Fruit fly (Drosophila melanogaster) whole organism, pupa: ENCODE results near the gene CG2267.

Experiments
- CG10348 ChIP-seq: fragments of 200-800 bp; sonication (Bioruptor generic); IDR thresholded peaks from 2 replicates; pipeline ENCODE4 v1.3.6; 2022; ENCODE audit warnings: missing biosample characterization, missing genetic modification characterization
- CG12605 ChIP-seq: fragments of 200-800 bp; sonication (Bioruptor generic); IDR thresholded peaks from 2 replicates; pipeline ENCODE4 v1.3.6; 2022; ENCODE audit warnings: missing biosample characterization, missing genetic modification characterization
- CG13204 ChIP-seq: fragments of 200-800 bp; sonication (Bioruptor generic); optimal IDR thresholded peaks from 2 replicates; lab custom pipeline; 2018; ENCODE audit warnings: missing biosample characterization, mild to moderate bottlenecking, missing genetic modification characterization, moderate library complexity
- CG14655 ChIP-seq: fragments of 200-800 bp; sonication (Bioruptor generic); optimal IDR thresholded peaks from 3 replicates; lab custom pipeline; 2017; ENCODE audit warnings: mild to moderate bottlenecking, missing biosample characterization, missing genetic modification reagents, missing genetic modification characterization
- CG15710 ChIP-seq: fragments of 200-800 bp; sonication (Bioruptor generic); optimal IDR thresholded peaks from 2 replicates; lab custom pipeline; 2018; ENCODE audit warnings: missing biosample characterization, mild to moderate bottlenecking, missing genetic modification characterization, moderate library complexity
- CG17806 ChIP-seq: fragments of 200-800 bp; sonication (Bioruptor generic); optimal IDR thresholded peaks from 2 replicates; lab custom pipeline; 2018; ENCODE audit warnings: missing biosample characterization, mild to moderate bottlenecking, missing genetic modification characterization, moderate library complexity
- CG32121 ChIP-seq: fragments of 200-800 bp; sonication (Bioruptor generic); IDR thresholded peaks from 2 replicates; pipeline ENCODE4 v1.3.6; 2022; ENCODE audit warnings: missing biosample characterization, missing genetic modification characterization
- CG34367 ChIP-seq: fragments of 200-800 bp; sonication (Bioruptor generic); optimal IDR thresholded peaks from 2 replicates; lab custom pipeline; 2018; ENCODE audit warnings: missing biosample characterization, mild to moderate bottlenecking, missing genetic modification characterization
- CG4496 ChIP-seq: fragments of 200-800 bp; sonication (Bioruptor generic); IDR thresholded peaks from 3 replicates; pipeline ENCODE4 v1.3.6; 2022; ENCODE audit warnings: missing biosample characterization, missing genetic modification characterization
- CG8159 ChIP-seq: fragments of 200-800 bp; sonication (Bioruptor generic); optimal IDR thresholded peaks from 3 replicates; lab custom pipeline; 2018; ENCODE audit warnings: missing biosample characterization, mild to moderate bottlenecking, missing genetic modification characterization, moderate library complexity
- CG8301 ChIP-seq: fragments of 200-800 bp; sonication (Bioruptor generic); optimal IDR thresholded peaks from 2 replicates; lab custom pipeline; 2018; ENCODE audit warnings: missing biosample characterization, mild to moderate bottlenecking, missing genetic modification characterization
- CG9948 ChIP-seq: fragments of 200-800 bp; sonication (Bioruptor generic); optimal IDR thresholded peaks from 2 replicates; lab custom pipeline; 2018; ENCODE audit warnings: missing biosample characterization, mild to moderate bottlenecking, missing genetic modification characterization, moderate library complexity
- D1 ChIP-seq: fragments of 200-800 bp; sonication (Bioruptor generic); optimal IDR thresholded peaks from 2 replicates; lab custom pipeline; 2018; ENCODE audit warnings: missing biosample characterization, mild to moderate bottlenecking, missing genetic modification characterization, moderate library complexity
- EcR ChIP-seq: fragments of 200-800 bp; sonication (Bioruptor generic); optimal IDR thresholded peaks from 3 replicates; lab custom pipeline; 2019; ENCODE audit warnings: missing biosample characterization, missing genetic modification characterization, mild to moderate bottlenecking, moderate library complexity, missing genetic modification reagents
- Ets98B ChIP-seq: fragments of 200-800 bp; sonication (Bioruptor generic); IDR thresholded peaks from 2 replicates; pipeline ENCODE4 v1.3.6; 2022; ENCODE audit warnings: missing biosample characterization, missing genetic modification characterization
- Pif1A ChIP-seq: fragments of 200-800 bp; sonication (Bioruptor generic); optimal IDR thresholded peaks from 3 replicates; lab custom pipeline; 2016; ENCODE audit warnings: missing biosample characterization, missing genetic modification characterization
- Pif1B ChIP-seq: fragments of 200-800 bp; sonication (Bioruptor generic); optimal IDR thresholded peaks from 3 replicates; lab custom pipeline; 2016; ENCODE audit warnings: missing biosample characterization, missing genetic modification characterization
- Snoo ChIP-seq: fragments of 200-800 bp; sonication (Bioruptor generic); optimal IDR thresholded peaks from 3 replicates; lab custom pipeline; 2017; ENCODE audit warnings: missing biosample characterization, mild to moderate bottlenecking, missing genetic modification characterization, inconsistent platforms
- fd96Ca ChIP-seq: fragments of 200-800 bp; sonication (Bioruptor generic); IDR thresholded peaks from 3 replicates; pipeline ENCODE4 v1.3.6; 2022; ENCODE audit warnings: missing biosample characterization, missing genetic modification characterization
- gl ChIP-seq: fragments of 200-800 bp; sonication (Bioruptor generic); optimal IDR thresholded peaks from 2 replicates; lab custom pipeline; 2018; ENCODE audit warnings: missing biosample characterization, mild to moderate bottlenecking, missing genetic modification characterization
- rn ChIP-seq: fragments of 200-800 bp; sonication (Bioruptor generic); IDR thresholded peaks from 2 replicates; pipeline ENCODE4 v1.3.6; 2022; ENCODE audit warnings: missing biosample characterization, missing genetic modification characterization

CG2267 gene

DNA sequence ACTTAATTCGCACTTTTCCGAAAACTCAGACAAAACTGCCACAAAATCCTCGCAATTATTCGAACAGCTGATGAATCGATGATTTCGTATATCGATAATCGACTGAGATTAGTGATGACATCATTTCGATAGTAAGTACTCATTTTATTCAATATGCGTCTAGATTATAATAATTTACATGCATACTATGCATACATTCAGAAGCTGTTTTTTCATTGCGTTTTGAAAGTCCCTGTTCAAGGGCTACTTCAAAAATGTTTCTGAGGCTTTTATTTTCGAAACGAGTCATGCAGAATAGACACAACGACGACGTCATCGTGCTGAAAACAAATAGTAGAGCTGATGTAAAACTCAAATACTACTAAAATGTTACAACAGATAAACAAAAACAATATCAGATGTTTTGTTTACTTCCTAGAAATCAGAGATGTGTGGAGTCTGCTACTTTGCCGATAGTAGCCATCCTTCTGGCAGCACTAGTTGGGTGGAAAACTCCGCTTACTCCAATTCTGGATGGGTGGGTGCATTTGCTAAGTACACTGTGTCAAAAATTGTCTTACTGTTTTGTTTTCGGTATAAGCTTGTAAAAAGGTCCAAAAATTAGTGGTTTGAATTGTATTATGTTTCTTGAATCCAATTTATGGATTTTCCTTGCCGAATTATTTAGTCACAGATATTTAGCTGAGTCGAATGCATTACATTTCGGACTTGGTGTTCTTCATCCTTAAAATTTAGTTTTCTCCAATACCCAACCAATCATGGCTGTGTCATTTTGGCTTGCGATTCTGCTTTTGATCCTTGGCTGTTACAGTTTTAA is 27.2 kb downstream of the CG2267 start, which contains the start of the genes CG2246 and CG31021:
CG2246 (minus strand) TSS at position 50 of the 817 bp plus-strand sequence.
CG31021 (plus strand) TSS at position 767 of the 817 bp plus-strand sequence.
- TF ChIP-seq fd96Ca: no peak; the same call in 2 of the 3 replicates
- TF ChIP-seq EcR: no peak
- peak; percentile 23 for TF ChIP-seq Pif1A (GFP tag; lab: Kevin White, UChicago)
- no peak for TF ChIP-seq CG17806 (tag; lab: Kevin White, UChicago)
- no peak for TF ChIP-seq CG32121 (GFP tag; lab: Robert Waterston, UW)
- no peak for TF ChIP-seq D1 (tag; lab: Kevin White, UChicago)
- no peak for TF ChIP-seq CG8159 (tag; lab: Kevin White, UChicago)
- peak; percentile 31 for TF ChIP-seq Ets98B (GFP tag; lab: Robert Waterston, UW)
- no peak for TF ChIP-seq CG12605 (GFP tag; lab: Robert Waterston, UW)
- TF ChIP-seq Pif1B (GFP tag; lab: Kevin White, UChicago): no peak
- no peak for TF ChIP-seq rn (GFP tag; lab: Robert Waterston, UW)
- TF ChIP-seq CG13204 (GFP tag; lab: Kevin White, UChicago): no peak
- TF ChIP-seq CG34367 (tag; lab: Kevin White, UChicago): no peak
- no peak for TF ChIP-seq CG9948 (tag; lab: Kevin White, UChicago)
- TF ChIP-seq gl: no peak
- peak; percentile 45; the same call in 2 of the 3 replicates for TF ChIP-seq CG4496 (GFP tag; lab: Robert Waterston, UW)
- TF ChIP-seq CG10348: no peak

DNA sequence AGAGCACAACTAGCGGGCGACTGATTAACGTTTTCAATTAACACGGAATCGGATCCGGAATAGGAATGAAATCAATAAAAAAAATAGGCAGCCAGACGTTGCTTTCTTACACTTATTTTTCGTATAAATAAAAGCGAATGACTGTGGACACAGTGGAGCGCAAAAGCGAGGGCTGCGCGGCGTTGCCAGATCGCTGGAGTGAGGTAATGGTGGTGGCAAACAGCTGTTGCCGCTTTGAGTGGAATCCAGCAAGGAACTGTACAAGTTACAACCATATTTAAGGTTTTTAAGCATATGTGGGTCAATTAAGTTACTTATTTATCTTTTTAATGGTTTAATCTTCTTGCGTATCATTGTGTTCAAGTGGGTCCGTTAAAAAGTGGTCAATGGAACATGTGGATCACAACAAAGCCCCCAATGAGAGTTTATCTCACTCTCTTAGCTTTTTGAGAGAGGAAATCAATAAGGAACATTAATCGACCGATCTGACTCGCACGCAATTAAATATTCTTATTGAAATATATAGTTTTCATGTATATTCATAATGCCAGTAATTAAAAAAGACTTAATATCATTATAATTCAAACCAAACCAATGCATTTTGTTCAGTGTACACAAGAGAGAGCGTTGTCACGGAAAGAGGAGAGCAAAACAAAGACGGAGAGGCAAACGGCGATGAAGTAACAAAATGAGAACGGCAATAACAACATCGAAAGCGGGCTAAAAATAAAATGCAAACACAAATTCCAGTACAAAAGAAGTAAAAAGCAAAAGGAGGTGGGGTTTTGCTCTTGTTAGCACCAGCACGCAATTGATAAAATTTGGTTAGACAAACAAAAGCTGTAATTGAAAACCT is 28.4 kb downstream of the CG2267 start:
- TF ChIP-seq CG4496 (GFP tag; lab: Robert Waterston, UW): peak; percentile 97
- peak; percentile 92 for TF ChIP-seq Pif1B (GFP tag; lab: Kevin White, UChicago)
- peak; percentile 93 for TF ChIP-seq fd96Ca
- TF ChIP-seq rn (GFP tag; lab: Robert Waterston, UW): peak; percentile 82
- TF ChIP-seq CG9948 (tag; lab: Kevin White, UChicago): peak; percentile 77
- TF ChIP-seq CG8301: peak; percentile 88
- peak; percentile 78 for TF ChIP-seq CG34367 (tag; lab: Kevin White, UChicago)
- peak; percentile 54 for TF ChIP-seq CG13204 (GFP tag; lab: Kevin White, UChicago)
- TF ChIP-seq EcR: peak; percentile 58
- TF ChIP-seq gl: peak; percentile 35
- peak; percentile 88 for TF ChIP-seq CG17806 (tag; lab: Kevin White, UChicago)
- peak; percentile 83 for TF ChIP-seq CG15710 (tag; lab: Kevin White, UChicago)
- TF ChIP-seq CG10348: 0 out of 2 replicates have a peak, but pooled peaks have one; percentile 15
- TF ChIP-seq D1 (tag; lab: Kevin White, UChicago): no peak
- TF ChIP-seq CG32121 (GFP tag; lab: Robert Waterston, UW): peak; percentile 96
- TF ChIP-seq CG14655 (GFP tag; lab: Kevin White, UChicago): peak; percentile 87
- TF ChIP-seq CG12605 (GFP tag; lab: Robert Waterston, UW): peak; percentile 95
- TF ChIP-seq Snoo: peak; percentile 88
- peak; percentile 97 for TF ChIP-seq Ets98B (GFP tag; lab: Robert Waterston, UW)
- TF ChIP-seq CG8159 (tag; lab: Kevin White, UChicago): peak; percentile 86
- peak; percentile 94 for TF ChIP-seq Pif1A (GFP tag; lab: Kevin White, UChicago)

- TF ChIP-seq CG34367 (tag; lab: Kevin White, UChicago) (no peak), CG4496 (GFP tag; lab: Robert Waterston, UW) (no peak)
Observed at dm6 chr3R:30599404-30599980, 29.3 kb downstream of the CG2267 start.

dm6 chr3R:30596704-30597103 is 32.1 kb downstream of the CG2267 start, which contains the start of gene CG31019:
CG31019 (plus strand) TSS chr3R:30597004.
- no peak for TF ChIP-seq gl
- no peak for TF ChIP-seq CG10348
- TF ChIP-seq EcR: no peak
- no peak for TF ChIP-seq CG14655 (GFP tag; lab: Kevin White, UChicago)
- TF ChIP-seq CG32121 (GFP tag; lab: Robert Waterston, UW): no peak
- no peak for TF ChIP-seq CG9948 (tag; lab: Kevin White, UChicago)
- no peak for TF ChIP-seq Snoo
- TF ChIP-seq CG8301: no peak
- TF ChIP-seq CG13204 (GFP tag; lab: Kevin White, UChicago): no peak
- TF ChIP-seq CG17806 (tag; lab: Kevin White, UChicago): no peak
- TF ChIP-seq Ets98B (GFP tag; lab: Robert Waterston, UW): no peak
- TF ChIP-seq CG4496 (GFP tag; lab: Robert Waterston, UW): no peak
- no peak for TF ChIP-seq CG15710 (tag; lab: Kevin White, UChicago)
- TF ChIP-seq CG8159 (tag; lab: Kevin White, UChicago): no peak
- no peak for TF ChIP-seq Pif1A (GFP tag; lab: Kevin White, UChicago)
- no peak for TF ChIP-seq rn (GFP tag; lab: Robert Waterston, UW)

DNA sequence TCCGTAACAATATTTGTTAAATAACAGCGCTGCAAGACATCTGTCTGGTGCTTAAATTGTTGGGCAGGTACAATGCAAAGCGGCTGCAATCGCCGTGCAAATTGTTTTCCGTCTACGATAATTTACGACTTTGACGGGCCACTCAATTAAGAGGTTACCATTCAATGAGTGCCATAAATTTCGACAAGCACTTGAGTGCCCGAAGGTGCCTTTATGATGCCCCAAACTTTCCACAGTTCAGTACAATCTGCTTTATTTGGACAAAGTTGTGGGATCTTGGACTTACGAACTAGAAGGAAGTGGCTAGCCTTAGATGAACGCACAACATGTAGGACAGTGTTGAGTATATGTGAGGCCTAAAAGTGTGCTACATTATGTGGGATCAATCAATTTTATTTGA is 36.1 kb downstream of the CG2267 start:
- TF ChIP-seq CG17806 (tag; lab: Kevin White, UChicago) (no peak), rn (GFP tag; lab: Robert Waterston, UW) (no peak), CG14655 (GFP tag; lab: Kevin White, UChicago) (no peak), CG12605 (GFP tag; lab: Robert Waterston, UW) (no peak), CG34367 (tag; lab: Kevin White, UChicago) (no peak)
